Worm (Caenorhabditis elegans) whole organism, L2 larva: Measurements from ENCODE around the gene C09E7.11.

Source experiments
- alr-1 ChIP-seq: fragments of 150-350 bp; optimal IDR thresholded peaks from 2 replicates; lab custom pipeline; 2014; ENCODE audit warnings: missing biosample characterization, missing genetic modification characterization
- ceh-82 ChIP-seq: fragments of 150-350 bp; optimal IDR thresholded peaks from 2 replicates; lab custom pipeline; 2014; ENCODE audit warnings: missing biosample characterization, missing genetic modification characterization
- elt-3 ChIP-seq: sonication (generic microtip); optimal IDR thresholded peaks from 2 replicates; lab custom pipeline; 2017; ENCODE audit warnings: missing biosample characterization, missing genetic modification characterization

ce11 chrIII:6488916-6489315 lies 42.3 kb upstream of the C09E7.11 start:
- no peak for TF ChIP-seq elt-3 (tag; lab: Kevin White, UChicago)
- TF ChIP-seq alr-1 (tag; lab: Kevin White, UChicago), result no peak
- no peak for TF ChIP-seq ceh-82 (tag; lab: Kevin White, UChicago)
